Fruit fly (Drosophila melanogaster) whole organism, embryonic: ENCODE results near the gene Gr64d.

Experiments
- Awh ChIP-seq: fragments of 200-800 bp; sonication (Bioruptor generic); IDR thresholded peaks from 2 replicates; pipeline ENCODE4, ENCODE4 v1.3.6; 2022; ENCODE audit warnings: missing biosample characterization, missing genetic modification characterization
- CG10321 ChIP-seq: fragments of 200-800 bp; sonication (Bioruptor generic); IDR thresholded peaks from 2 replicates; pipeline ENCODE4 v1.3.6; 2022; ENCODE audit warnings: missing biosample characterization, missing genetic modification characterization
- CG10959 ChIP-seq: fragments of 200-800 bp; sonication (Bioruptor generic); IDR thresholded peaks from 2 replicates; pipeline ENCODE4 v1.3.6; 2022; ENCODE audit warnings: missing biosample characterization, missing genetic modification characterization
- CG11723 ChIP-seq: fragments of 200-800 bp; sonication (Bioruptor generic); optimal IDR thresholded peaks from 2 replicates; lab custom pipeline; 2017; ENCODE audit warnings: missing biosample characterization, mild to moderate bottlenecking, missing genetic modification characterization
- CG12391 ChIP-seq: fragments of 200-800 bp; sonication (Bioruptor generic); optimal IDR thresholded peaks from 3 replicates; lab custom pipeline; 2018; ENCODE audit warnings: missing biosample characterization, mild to moderate bottlenecking, missing genetic modification characterization, moderate library complexity
- CG13287 ChIP-seq: fragments of 200-800 bp; sonication (Bioruptor generic); IDR thresholded peaks from 2 replicates; pipeline ENCODE4 v1.3.6; 2022; ENCODE audit warnings: missing biosample characterization, missing genetic modification characterization; ENCODE audit not compliant: partially characterized antibody
- CG13775 ChIP-seq: fragments of 200-800 bp; sonication (Bioruptor generic); optimal IDR thresholded peaks from 3 replicates; lab custom pipeline; 2017; ENCODE audit warnings: missing biosample characterization, mild to moderate bottlenecking, missing genetic modification characterization
- CG14050 ChIP-seq: fragments of 200-800 bp; sonication (Bioruptor generic); IDR thresholded peaks from 3 replicates; pipeline ENCODE4 v1.3.6; 2022; ENCODE audit warnings: missing biosample characterization, missing genetic modification characterization
- CG14710 ChIP-seq: fragments of 200-800 bp; sonication (Bioruptor generic); optimal IDR thresholded peaks from 3 replicates; lab custom pipeline; 2019; ENCODE audit warnings: missing biosample characterization, mild to moderate bottlenecking, missing genetic modification characterization, moderate library complexity
- CG14965 ChIP-seq: fragments of 200-800 bp; sonication (Bioruptor generic); optimal IDR thresholded peaks from 2 replicates; lab custom pipeline; 2016; ENCODE audit warnings: missing biosample characterization, missing genetic modification characterization, borderline replicate concordance
- CG15601 ChIP-seq: fragments of 200-800 bp; sonication (Bioruptor generic); optimal IDR thresholded peaks from 3 replicates; lab custom pipeline; 2019; ENCODE audit warnings: missing biosample characterization, mild to moderate bottlenecking, missing genetic modification characterization, moderate library complexity
- CG1603 ChIP-seq: fragments of 200-800 bp; sonication (Bioruptor generic); optimal IDR thresholded peaks from 2 replicates; lab custom pipeline; 2019; ENCODE audit warnings: missing biosample characterization, mild to moderate bottlenecking, missing genetic modification characterization, moderate library complexity
- CG16815 ChIP-seq: fragments of 200-800 bp; sonication (Bioruptor generic); optimal IDR thresholded peaks from 3 replicates; lab custom pipeline; 2017; ENCODE audit warnings: missing biosample characterization, mild to moderate bottlenecking, missing genetic modification characterization
- CG17829 ChIP-seq: fragments of 200-800 bp; optimal IDR thresholded peaks from 2 replicates; lab custom pipeline; 2019; ENCODE audit warnings: missing biosample characterization, mild to moderate bottlenecking, missing genetic modification characterization, moderate library complexity
- CG1792 ChIP-seq: fragments of 200-800 bp; sonication (Bioruptor generic); optimal IDR thresholded peaks from 2 replicates; lab custom pipeline; 2016; ENCODE audit warnings: missing biosample characterization, missing genetic modification characterization
- CG2120 ChIP-seq: fragments of 200-800 bp; sonication (Bioruptor generic); optimal IDR thresholded peaks from 3 replicates; lab custom pipeline; 2016; ENCODE audit warnings: missing biosample characterization, missing genetic modification characterization
- CG4404 ChIP-seq: fragments of 200-800 bp; sonication (Bioruptor generic); IDR thresholded peaks from 2 replicates; pipeline ENCODE4 v1.3.6; 2022; ENCODE audit warnings: missing biosample characterization, missing genetic modification characterization
- CG4707 ChIP-seq: fragments of 200-800 bp; sonication (Bioruptor generic); optimal IDR thresholded peaks from 2 replicates; lab custom pipeline; 2018; ENCODE audit warnings: missing biosample characterization, mild to moderate bottlenecking, missing genetic modification characterization, moderate library complexity
- CG6791 ChIP-seq: fragments of 200-800 bp; sonication (Bioruptor generic); IDR thresholded peaks from 3 replicates; pipeline ENCODE4 v1.3.6; 2022; ENCODE audit warnings: missing biosample characterization, missing genetic modification characterization; ENCODE audit not compliant: partially characterized antibody
- CG7987 ChIP-seq: fragments of 200-800 bp; sonication (Bioruptor generic); optimal IDR thresholded peaks from 2 replicates; lab custom pipeline; 2018; ENCODE audit warnings: missing biosample characterization, mild to moderate bottlenecking, missing genetic modification characterization, moderate library complexity
- Chrac-16 ChIP-seq: fragments of 200-800 bp; sonication (Bioruptor generic); optimal IDR thresholded peaks from 3 replicates; lab custom pipeline; 2016; ENCODE audit warnings: missing biosample characterization, missing genetic modification characterization
- Fer1 ChIP-seq: fragments of 200-800 bp; sonication (Bioruptor generic); optimal IDR thresholded peaks from 2 replicates; lab custom pipeline; 2017; ENCODE audit warnings: missing biosample characterization, mild to moderate bottlenecking, missing genetic modification characterization
- H15 ChIP-seq: fragments of 200-800 bp; sonication (Bioruptor generic); IDR thresholded peaks from 3 replicates; pipeline ENCODE4 v1.3.6; 2022; ENCODE audit warnings: missing biosample characterization, missing genetic modification characterization
- Jarid2 ChIP-seq: fragments of 200-800 bp; sonication (Bioruptor generic); optimal IDR thresholded peaks from 3 replicates; lab custom pipeline; 2017; ENCODE audit warnings: mild to moderate bottlenecking, missing biosample characterization, missing genetic modification reagents, missing genetic modification characterization
- MTF-1 ChIP-seq: fragments of 200-800 bp; sonication (Bioruptor generic); optimal IDR thresholded peaks from 2 replicates; lab custom pipeline; 2018; ENCODE audit warnings: missing biosample characterization, mild to moderate bottlenecking, missing genetic modification characterization, borderline replicate concordance
- NC2β ChIP-seq: fragments of 200-800 bp; sonication (Bioruptor generic); optimal IDR thresholded peaks from 2 replicates; lab custom pipeline; 2016; ENCODE audit warnings: missing biosample characterization, missing genetic modification characterization
- Nf-YC ChIP-seq: fragments of 200-800 bp; optimal IDR thresholded peaks from 3 replicates; lab custom pipeline; 2019; ENCODE audit warnings: missing biosample characterization, mild to moderate bottlenecking, missing genetic modification characterization, moderate library complexity
- Oaz ChIP-seq: fragments of 200-800 bp; sonication (Bioruptor generic); IDR thresholded peaks from 2 replicates; pipeline ENCODE4 v1.3.6; 2022; ENCODE audit warnings: missing biosample characterization, missing genetic modification characterization
- Rfx ChIP-seq: fragments of 200-800 bp; sonication (Bioruptor generic); IDR thresholded peaks from 2 replicates; pipeline ENCODE4 v1.3.6; 2022; ENCODE audit warnings: missing biosample characterization, missing genetic modification characterization
- Spps ChIP-seq: fragments of 200-800 bp; sonication (Bioruptor generic); optimal IDR thresholded peaks from 2 replicates; lab custom pipeline; 2018; ENCODE audit warnings: missing biosample characterization, mild to moderate bottlenecking, missing genetic modification characterization
- Stat92E ChIP-seq, 3 experiments: fragments of >200 bp in 2 of 3; fragments of 200-800 bp in 1 of 3; sonication (Bioruptor generic) in 1 of 3; optimal IDR thresholded peaks; 2 replicates each; lab custom pipeline; 2017 to 2019; ENCODE audit warnings: missing biosample characterization in 3 of 3, missing genetic modification characterization in 3 of 3, mild to moderate bottlenecking in 1 of 3, moderate library complexity in 1 of 3
- YL-1 ChIP-seq: fragments of 200-800 bp; sonication (Bioruptor generic); optimal IDR thresholded peaks from 3 replicates; lab custom pipeline; 2017; ENCODE audit warnings: missing biosample characterization, mild to moderate bottlenecking, missing genetic modification characterization
- ara ChIP-seq: fragments of 200-800 bp; sonication (Bioruptor generic); IDR thresholded peaks from 2 replicates; pipeline ENCODE4 v1.3.6; 2022; ENCODE audit warnings: missing biosample characterization, missing genetic modification characterization
- bbx ChIP-seq: fragments of 200-800 bp; sonication (Bioruptor generic); IDR thresholded peaks from 2 replicates; pipeline ENCODE4 v1.3.6; 2022; ENCODE audit warnings: missing biosample characterization, missing genetic modification characterization; ENCODE audit not compliant: partially characterized antibody
- bsh ChIP-seq, 2 experiments: fragments of 200-800 bp; sonication (Bioruptor generic); optimal IDR thresholded peaks; 2 replicates each; lab custom pipeline; 2017 to 2018; ENCODE audit warnings: mild to moderate bottlenecking in 2 of 2, missing biosample characterization in 2 of 2, missing genetic modification characterization in 2 of 2, moderate library complexity in 1 of 2
- ci ChIP-seq: fragments of 200-800 bp; sonication (Bioruptor generic); IDR thresholded peaks from 3 replicates; pipeline ENCODE4 v1.3.6; 2022; ENCODE audit warnings: missing biosample characterization, missing genetic modification characterization
- croc ChIP-seq: fragments of 200-800 bp; sonication (Bioruptor generic); conservative IDR thresholded peaks from 3 replicates; pipeline ENCODE4 v1.3.6; 2022; ENCODE audit warnings: missing biosample characterization, missing genetic modification characterization
- dmrt99B ChIP-seq: fragments of 200-800 bp; sonication (Bioruptor generic); optimal IDR thresholded peaks from 2 replicates; lab custom pipeline; 2018; ENCODE audit warnings: missing biosample characterization, mild to moderate bottlenecking, missing genetic modification characterization, moderate library complexity
- gem ChIP-seq: fragments of 200-800 bp; sonication (Bioruptor generic); optimal IDR thresholded peaks from 2 replicates; lab custom pipeline; 2019; ENCODE audit warnings: missing biosample characterization, mild to moderate bottlenecking, missing genetic modification characterization, moderate library complexity
- hb ChIP-seq: fragments of 200-800 bp; sonication (Bioruptor generic); IDR thresholded peaks from 3 replicates; pipeline ENCODE4 v1.3.6; 2022; ENCODE audit warnings: missing biosample characterization, missing genetic modification characterization; ENCODE audit not compliant: partially characterized antibody
- jumu ChIP-seq: fragments of 200-800 bp; sonication (Bioruptor generic); optimal IDR thresholded peaks from 3 replicates; lab custom pipeline; 2016; ENCODE audit warnings: missing biosample characterization, missing genetic modification characterization
- nmo ChIP-seq: fragments of 200-800 bp; sonication (Bioruptor generic); optimal IDR thresholded peaks from 2 replicates; lab custom pipeline; 2018; ENCODE audit warnings: missing biosample characterization, mild to moderate bottlenecking, missing genetic modification characterization, moderate library complexity
- row ChIP-seq: fragments of 200-800 bp; sonication (Bioruptor generic); IDR thresholded peaks from 3 replicates; pipeline ENCODE4 v1.3.6; 2022; ENCODE audit warnings: missing biosample characterization, missing genetic modification characterization
- salm ChIP-seq: fragments of 200-800 bp; sonication (Bioruptor generic); optimal IDR thresholded peaks from 2 replicates; lab custom pipeline; 2018; ENCODE audit warnings: missing biosample characterization, mild to moderate bottlenecking, missing genetic modification characterization
- sob ChIP-seq: fragments of 200-800 bp; sonication (Bioruptor generic); IDR thresholded peaks from 2 replicates; pipeline ENCODE4 v1.3.6; 2022; ENCODE audit warnings: missing biosample characterization, missing genetic modification characterization
- sqz ChIP-seq: fragments of 200-800 bp; sonication (Bioruptor generic); optimal IDR thresholded peaks from 3 replicates; lab custom pipeline; 2018; ENCODE audit warnings: missing biosample characterization, mild to moderate bottlenecking, missing genetic modification characterization
- twi ChIP-seq: fragments of 200-800 bp; optimal IDR thresholded peaks from 2 replicates; lab custom pipeline; 2019; ENCODE audit warnings: missing biosample characterization, mild to moderate bottlenecking, missing genetic modification characterization, moderate library complexity
- zen ChIP-seq: fragments of 200-800 bp; sonication (Bioruptor generic); optimal IDR thresholded peaks from 3 replicates; lab custom pipeline; 2018; ENCODE audit warnings: missing biosample characterization, mild to moderate bottlenecking, missing genetic modification characterization, moderate library complexity

Gene Gr64d

dm6 chr3L:3983466-3983946, 48.4 kb upstream of the Gr64d start, which contains the start of gene scrt (continued):
- TF ChIP-seq Spps (tag; lab: Kevin White, UChicago) (no peak), croc (peak; percentile 37; the same call in 1 of the 3 replicates), CG16815 (GFP tag; lab: Kevin White, UChicago) (peak; percentile 36), CG7987 (GFP tag; lab: Kevin White, UChicago) (no peak), NC2β (peak; percentile 32), CG1792 (GFP tag; lab: Kevin White, UChicago) (peak; percentile 79), CG12391 (tag; lab: Kevin White, UChicago) (peak; percentile 72), CG14050 (peak; percentile 18; the same call in 1 of the 3 replicates), CG14965 (GFP tag; lab: Kevin White, UChicago) (no peak), jumu (GFP tag; lab: Kevin White, UChicago) (no peak), ara (GFP tag; lab: Robert Waterston, UW) (peak; percentile 79), twi (no peak), Jarid2 (GFP tag; lab: Kevin White, UChicago) (peak; percentile 44), Chrac-16 (no peak), MTF-1 (GFP tag; lab: Kevin White, UChicago) (no peak), bsh (GFP tag; optimal IDR thresholded peaks at IDR 0.05; lab: Kevin White, UChicago) (peak in 1 of 2 experiments; percentile 63), CG2120 (GFP tag; lab: Kevin White, UChicago) (peak; percentile 53), dmrt99B (tag; lab: Kevin White, UChicago) (peak; percentile 43), CG17829 (tag; lab: Kevin White, UChicago) (peak; percentile 66), Awh (GFP tag; lab: Robert Waterston, UW) (0 out of 2 replicates have a peak, but pooled peaks have one; percentile 24), gem (peak; percentile 86), CG4707 (GFP tag; lab: Kevin White, UChicago) (no peak), ci (peak; percentile 55; the same call in 1 of the 3 replicates), H15 (GFP tag; lab: Robert Waterston, UW) (0 out of 3 replicates have a peak, but pooled peaks have one; percentile 47), zen (tag; lab: Kevin White, UChicago) (peak; percentile 95), YL-1 (GFP tag; lab: Kevin White, UChicago) (no peak), CG13287 (GFP tag; lab: Robert Waterston, UW) (peak; percentile 66), CG14710 (tag; lab: Kevin White, UChicago) (peak; percentile 70), hb (0 out of 3 replicates have a peak, but pooled peaks have one; percentile 39), Oaz (0 out of 2 replicates have a peak, but pooled peaks have one; percentile 21), CG6791 (GFP tag; lab: Robert Waterston, UW) (0 out of 3 replicates have a peak, but pooled peaks have one; percentile 49), sqz (GFP tag; lab: Kevin White, UChicago) (no peak), nmo (peak; percentile 51), CG1603 (tag; lab: Kevin White, UChicago) (peak; percentile 54), CG11723 (GFP tag; lab: Kevin White, UChicago) (peak; percentile 21), Nf-YC (tag; lab: Kevin White, UChicago) (no peak), CG4404 (GFP tag; lab: Robert Waterston, UW) (peak; percentile 77), CG13775 (peak; percentile 86), CG15601 (peak; percentile 51), bbx (GFP tag; lab: Robert Waterston, UW) (no peak; the same call in 1 of the 2 replicates), CG10959 (peak; percentile 59), row (GFP tag; lab: Robert Waterston, UW) (peak; percentile 84), sob (GFP tag; lab: Robert Waterston, UW) (no peak; the same call in 1 of the 2 replicates), Stat92E (GFP tag; optimal IDR thresholded peaks at IDR 0.05; lab: Kevin White, UChicago) (no peak), salm (tag; lab: Kevin White, UChicago) (no peak), CG10321 (GFP tag; lab: Robert Waterston, UW) (no peak), Fer1 (GFP tag; lab: Kevin White, UChicago) (peak; percentile 59), Rfx (GFP tag; lab: Robert Waterston, UW) (peak; percentile 32; the same call in 1 of the 2 replicates)
